Worm (Caenorhabditis elegans) whole organism, L1 larva: ENCODE results near the gene F46B3.14.

Experiments used
- Y116A8C.19 ChIP-seq: sonication (generic microtip); optimal IDR thresholded peaks from 2 replicates; lab custom pipeline; 2016; ENCODE audit warnings: missing compliant biosample characterization, missing genetic modification characterization, borderline replicate concordance
- alr-1 ChIP-seq: fragments of 200-800 bp; sonication (Bioruptor generic); optimal IDR thresholded peaks from 2 replicates; lab custom pipeline; 2018; ENCODE audit warnings: borderline replicate concordance, mild to moderate bottlenecking, missing genetic modification characterization, missing compliant biosample characterization
- ama-1 ChIP-seq: fragments of 150-350 bp; optimal IDR thresholded peaks from 2 replicates; lab custom pipeline; 2014
- blmp-1 ChIP-seq: fragments of 150-350 bp; optimal IDR thresholded peaks from 2 replicates; lab custom pipeline; 2014; ENCODE audit warnings: missing biosample characterization, missing genetic modification characterization
- ceh-63 ChIP-seq: fragments of 200-800 bp; sonication (Bioruptor generic); optimal IDR thresholded peaks from 2 replicates; lab custom pipeline; 2018; ENCODE audit warnings: mild to moderate bottlenecking, missing genetic modification characterization, missing compliant biosample characterization
- ceh-8 ChIP-seq: fragments of 200-800 bp; sonication (Bioruptor generic); optimal IDR thresholded peaks from 2 replicates; lab custom pipeline; 2018; ENCODE audit warnings: mild to moderate bottlenecking, missing genetic modification characterization, moderate library complexity, missing compliant biosample characterization
- ceh-88 ChIP-seq: fragments of 200-800 bp; sonication (Bioruptor generic); IDR thresholded peaks from 2 replicates; pipeline ENCODE4 v1.3.6; 2022; ENCODE audit warnings: missing genetic modification characterization, missing compliant biosample characterization
- ceh-90 ChIP-seq: sonication (generic microtip); optimal IDR thresholded peaks from 2 replicates; lab custom pipeline; 2016; ENCODE audit warnings: missing genetic modification characterization, missing compliant biosample characterization
- dpl-1 ChIP-seq, 3 experiments: fragments of 150-350 bp in 2 of 3; sonication (generic microtip) in 1 of 3; optimal IDR thresholded peaks; 2 replicates each; lab custom pipeline; 2014 to 2017; ENCODE audit warnings: missing biosample characterization in 3 of 3, missing genetic modification characterization in 3 of 3, missing genetic modification reagents in 3 of 3
- dsc-1 ChIP-seq: sonication (generic microtip); optimal IDR thresholded peaks from 2 replicates; lab custom pipeline; 2016; ENCODE audit warnings: mild to moderate bottlenecking, missing genetic modification characterization, missing compliant biosample characterization
- efl-1 ChIP-seq, 4 experiments: fragments of 150-350 bp; optimal IDR thresholded peaks in 3 of 4; peaks in 1 of 4; 1 replicate in 1 of 4; 2 replicates in 3 of 4; lab custom pipeline; 2014; ENCODE audit warnings: missing biosample characterization in 2 of 4, missing genetic modification characterization in 2 of 4, missing genetic modification reagents in 2 of 4
- egl-27 ChIP-seq, 2 experiments: fragments of 150-350 bp in 1 of 2; sonication (generic microtip); optimal IDR thresholded peaks; 3 replicates each; lab custom pipeline; 2017 to 2018; ENCODE audit warnings: missing biosample characterization in 2 of 2, missing genetic modification characterization in 2 of 2, missing genetic modification reagents in 2 of 2
- elt-3 ChIP-seq, 6 experiments: fragments of 150-350 bp in 1 of 6; sonication (generic microtip); optimal IDR thresholded peaks; 2 replicates each; lab custom pipeline; 2017 to 2018; ENCODE audit warnings: missing biosample characterization in 6 of 6, missing genetic modification characterization in 6 of 6, inconsistent platforms in 1 of 6
- ets-5 ChIP-seq: fragments of 200-800 bp; sonication (Bioruptor generic); IDR thresholded peaks from 2 replicates; pipeline ENCODE4 v1.3.6; 2022; ENCODE audit warnings: missing genetic modification characterization, missing compliant biosample characterization
- fkh-4 ChIP-seq: sonication (generic microtip); optimal IDR thresholded peaks from 2 replicates; lab custom pipeline; 2016; ENCODE audit warnings: missing compliant biosample characterization, missing genetic modification characterization, borderline replicate concordance
- grh-1 ChIP-seq: fragments of 200-800 bp; sonication (Bioruptor generic); IDR thresholded peaks from 2 replicates; pipeline ENCODE4 v1.3.6; 2022; ENCODE audit warnings: missing genetic modification reagents, missing genetic modification characterization, missing compliant biosample characterization
- hpl-2 ChIP-seq: fragments of 150-350 bp; optimal IDR thresholded peaks from 2 replicates; lab custom pipeline; 2014; ENCODE audit warnings: missing biosample characterization, missing genetic modification reagents, missing genetic modification characterization
- lin-15B ChIP-seq: fragments of 150-350 bp; sonication (generic microtip); optimal IDR thresholded peaks from 3 replicates; lab custom pipeline; 2014; ENCODE audit warnings: missing biosample characterization, missing genetic modification characterization
- lsy-2 ChIP-seq, 2 experiments: fragments of 150-350 bp; optimal IDR thresholded peaks; 2 replicates each; lab custom pipeline; 2014; ENCODE audit warnings: missing biosample characterization in 2 of 2, missing genetic modification characterization in 2 of 2
- mab-9 ChIP-seq: fragments of 200-800 bp; sonication (Bioruptor generic); IDR thresholded peaks from 2 replicates; pipeline ENCODE4 v1.3.6; 2022; ENCODE audit warnings: missing genetic modification reagents, missing genetic modification characterization, missing compliant biosample characterization
- mep-1 ChIP-seq: fragments of 150-350 bp; optimal IDR thresholded peaks from 2 replicates; lab custom pipeline; 2014; ENCODE audit warnings: missing biosample characterization, missing genetic modification characterization
- nhr-12 ChIP-seq: sonication (generic microtip); optimal IDR thresholded peaks from 2 replicates; lab custom pipeline; 2017; ENCODE audit warnings: missing biosample characterization, missing genetic modification characterization
- nhr-20 ChIP-seq: sonication (generic microtip); optimal IDR thresholded peaks from 2 replicates; lab custom pipeline; 2016; ENCODE audit warnings: mild to moderate bottlenecking, missing genetic modification characterization, missing compliant biosample characterization
- nhr-47 ChIP-seq: sonication (generic microtip); optimal IDR thresholded peaks from 2 replicates; lab custom pipeline; 2016; ENCODE audit warnings: mild to moderate bottlenecking, missing genetic modification characterization, moderate library complexity, missing compliant biosample characterization
- nhr-76 ChIP-seq: sonication (generic microtip); optimal IDR thresholded peaks from 2 replicates; lab custom pipeline; 2017; ENCODE audit warnings: missing biosample characterization, missing genetic modification characterization
- nhr-84 ChIP-seq: sonication (generic microtip); optimal IDR thresholded peaks from 2 replicates; lab custom pipeline; 2017; ENCODE audit warnings: missing biosample characterization, missing genetic modification characterization
- nhr-85 ChIP-seq: sonication (generic microtip); peaks from one replicate; lab custom pipeline; 2016; ENCODE audit warnings: missing genetic modification characterization, inconsistent platforms, missing compliant biosample characterization
- skn-1 ChIP-seq: fragments of 150-350 bp; optimal IDR thresholded peaks from 2 replicates; lab custom pipeline; 2014; ENCODE audit warnings: missing biosample characterization, missing genetic modification characterization
- snu-23 ChIP-seq: sonication (generic microtip); optimal IDR thresholded peaks from 2 replicates; lab custom pipeline; 2016; ENCODE audit warnings: missing genetic modification characterization, missing compliant biosample characterization
- tbx-2 ChIP-seq: sonication (generic microtip); optimal IDR thresholded peaks from 2 replicates; lab custom pipeline; 2016; ENCODE audit warnings: missing genetic modification characterization, missing compliant biosample characterization
- unc-130 ChIP-seq: fragments of 150-350 bp; optimal IDR thresholded peaks from 2 replicates; lab custom pipeline; 2017; ENCODE audit warnings: missing biosample characterization, missing genetic modification characterization, inconsistent platforms
- unc-30 ChIP-seq: sonication (generic microtip); optimal IDR thresholded peaks from 2 replicates; lab custom pipeline; 2017; ENCODE audit warnings: missing biosample characterization, missing genetic modification characterization
- vab-15 ChIP-seq: sonication (generic microtip); optimal IDR thresholded peaks from 2 replicates; lab custom pipeline; 2017; ENCODE audit warnings: missing genotype, mild to moderate bottlenecking, missing genetic modification characterization, missing compliant biosample characterization
- xbp-1 ChIP-seq: sonication (generic microtip); optimal IDR thresholded peaks from 2 replicates; lab custom pipeline; 2016; ENCODE audit warnings: missing genetic modification characterization, missing compliant biosample characterization
- zag-1 ChIP-seq: fragments of 150-350 bp; optimal IDR thresholded peaks from 2 replicates; lab custom pipeline; 2014; ENCODE audit warnings: missing biosample characterization, missing genetic modification characterization
- ztf-11 ChIP-seq, 2 experiments: sonication (generic microtip); optimal IDR thresholded peaks; 2 replicates each; lab custom pipeline; 2016 to 2017; ENCODE audit warnings: missing genetic modification characterization in 2 of 2, missing biosample characterization in 1 of 2, missing compliant biosample characterization in 1 of 2
- ztf-4 ChIP-seq: fragments of 150-350 bp; optimal IDR thresholded peaks from 2 replicates; lab custom pipeline; 2014; ENCODE audit warnings: missing biosample characterization, missing genetic modification characterization

Gene F46B3.14

DNA sequence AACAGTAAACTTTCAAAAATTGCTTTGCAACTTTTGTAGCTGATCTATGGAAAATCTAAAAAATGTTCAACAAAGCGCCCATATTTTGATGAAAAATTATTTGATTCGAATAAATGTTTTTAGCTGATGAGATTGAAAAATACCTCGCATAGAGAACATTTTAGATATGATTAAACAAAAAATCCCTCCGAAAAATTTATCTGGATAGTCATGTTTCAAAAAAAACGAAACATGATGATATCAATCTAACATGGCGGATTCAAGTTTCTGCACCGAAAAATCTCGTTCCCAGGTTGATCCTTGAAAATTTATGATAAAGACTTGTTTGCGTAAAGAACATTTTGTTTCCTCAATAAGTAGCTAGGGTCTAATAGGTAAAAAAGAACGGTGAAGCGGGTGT, 22.5 kb downstream of the F46B3.14 start, which contains the start of gene ttr-12:
Gene ttr-12 (minus strand): TSS at position 101 of the 400 bp plus-strand sequence.
- TF ChIP-seq nhr-12 (tag; lab: Kevin White, UChicago): no peak
- TF ChIP-seq ama-1 (lab: Kevin White, UChicago): no peak
- TF ChIP-seq zag-1 (tag; lab: Kevin White, UChicago): no peak

DNA sequence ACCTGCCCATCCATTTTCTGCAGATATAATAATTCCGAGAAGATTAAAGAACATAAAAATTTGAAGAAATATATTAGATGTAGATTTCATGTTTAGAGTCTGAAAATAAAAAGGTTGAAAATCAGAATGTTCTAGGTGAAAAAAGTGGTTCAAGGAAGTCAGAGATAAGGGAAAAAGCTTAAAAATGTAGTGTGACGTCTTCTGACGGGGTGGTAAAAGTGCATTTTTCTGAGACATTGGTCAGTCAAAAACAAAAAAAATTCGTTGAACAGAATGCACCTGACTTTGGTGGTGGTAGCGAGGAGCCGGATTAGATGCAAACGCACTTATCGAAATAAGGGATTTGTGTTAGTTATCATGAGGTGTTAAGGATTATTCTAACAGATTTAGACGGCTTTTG, 24.5 kb downstream of the F46B3.14 start, which contains the start of gene F46B3.23:
Gene F46B3.23 (minus strand): TSS at position 101 of the 400 bp plus-strand sequence.
- no peak for TF ChIP-seq Y116A8C.19 (tag; lab: Kevin White, UChicago)
- peak; percentile 65 for TF ChIP-seq dsc-1 (tag; lab: Kevin White, UChicago)

DNA sequence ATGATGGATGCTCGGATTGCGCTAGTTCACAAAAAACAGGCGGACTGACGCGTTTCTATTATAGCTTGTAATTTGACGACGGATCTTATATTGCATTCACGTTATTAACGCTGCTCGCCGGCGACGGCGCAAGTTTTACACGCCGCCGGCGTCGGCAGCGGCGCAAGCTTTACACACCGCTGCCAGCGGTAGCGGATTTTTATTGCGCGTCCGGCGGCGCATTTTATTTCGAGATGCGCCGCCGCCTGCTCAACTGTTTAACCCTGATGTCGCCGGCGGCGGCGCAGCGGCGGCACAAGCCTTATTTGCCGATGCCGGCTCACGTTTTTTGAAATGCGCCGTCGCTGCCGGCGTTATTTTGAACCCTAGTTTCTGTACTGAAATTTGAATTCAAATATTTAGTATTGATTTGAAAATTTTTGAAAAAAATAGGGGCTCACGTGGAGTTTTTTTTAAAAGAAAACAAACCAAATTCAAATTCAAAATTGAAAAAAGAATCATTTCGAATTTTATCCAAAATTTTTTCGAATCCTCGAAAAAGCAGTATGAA, 26.5 kb downstream of the F46B3.14 start, which contains the start of gene ttr-57:
Gene ttr-57 (plus strand): TSS at position 500 of the 550 bp plus-strand sequence.
- TF ChIP-seq nhr-12 (tag; lab: Kevin White, UChicago): no peak
- no peak for TF ChIP-seq ets-5
- no peak for TF ChIP-seq snu-23 (GFP tag; lab: Kevin White, UChicago)
- no peak for TF ChIP-seq zag-1 (tag; lab: Kevin White, UChicago)
- TF ChIP-seq vab-15 (tag; lab: Kevin White, UChicago): no peak
- TF ChIP-seq mab-9 (GFP tag; lab: Robert Waterston, UW): no peak
- no peak for TF ChIP-seq ceh-90
- TF ChIP-seq ztf-11 (tag; optimal IDR thresholded peaks at IDR 0.05; lab: Kevin White, UChicago): no peak
- no peak for TF ChIP-seq elt-3 (tag; optimal IDR thresholded peaks at IDR 0.05; lab: Kevin White, UChicago)
- TF ChIP-seq lin-15B (tag; lab: Kevin White, UChicago): no peak
- no peak for TF ChIP-seq unc-30
- TF ChIP-seq egl-27 (tag; optimal IDR thresholded peaks at IDR 0.05; lab: Kevin White, UChicago): no peak

DNA sequence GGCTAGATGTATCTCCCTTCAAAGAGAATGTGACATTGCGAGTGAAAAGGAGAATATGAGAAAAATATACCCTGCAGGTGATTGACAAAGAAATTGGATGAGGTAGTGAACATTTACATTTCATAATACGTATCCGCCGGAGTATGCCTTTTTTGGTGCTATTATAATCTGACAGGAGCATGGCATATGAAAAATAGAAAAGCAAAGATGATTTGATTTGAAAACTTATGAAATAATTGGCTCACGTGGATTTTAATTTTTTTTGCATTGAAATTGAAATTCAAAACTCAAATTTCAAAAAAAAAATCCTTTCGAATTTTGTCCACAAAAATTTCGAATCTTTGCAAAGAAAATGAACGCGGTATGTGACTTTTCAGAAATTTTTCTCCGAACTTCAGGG, 28.1 kb downstream of the F46B3.14 start, which contains the start of gene ttr-11:
Gene ttr-11 (plus strand): TSS at position 301 of the 400 bp plus-strand sequence.
- no peak for TF ChIP-seq nhr-76 (tag; lab: Kevin White, UChicago)
- no peak for TF ChIP-seq nhr-20 (tag; lab: Kevin White, UChicago)
- TF ChIP-seq xbp-1 (tag; lab: Kevin White, UChicago): no peak
- TF ChIP-seq ceh-8 (GFP tag; lab: Kevin White, UChicago): no peak

DNA sequence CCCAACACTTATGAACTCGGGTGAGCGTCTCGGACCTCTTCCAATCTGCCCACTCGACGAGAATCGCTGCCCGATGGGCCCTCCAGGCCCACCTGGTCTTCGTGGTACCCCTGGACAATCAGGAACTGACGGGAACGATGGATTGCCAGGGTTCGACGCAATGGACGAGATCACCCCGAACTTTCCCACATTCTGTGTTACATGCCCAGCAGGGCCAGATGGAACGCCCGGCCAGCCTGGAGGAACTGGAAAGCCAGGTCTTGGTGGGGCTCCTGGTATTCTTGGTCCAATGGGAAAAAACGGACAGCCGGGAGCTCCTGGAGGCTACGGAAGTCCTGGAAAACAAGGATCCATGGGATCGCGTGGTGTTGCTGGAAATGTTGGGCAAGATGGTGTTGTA, 30.5 kb downstream of the F46B3.14 start:
- TF ChIP-seq elt-3 (tag; optimal IDR thresholded peaks at IDR 0.05; lab: Kevin White, UChicago) (no peak), unc-130 (tag; lab: Kevin White, UChicago) (no peak), hpl-2 (no peak), mab-9 (GFP tag; lab: Robert Waterston, UW) (no peak), lsy-2 (tag; optimal IDR thresholded peaks at IDR 0.05; lab: Kevin White, UChicago) (no peak), ceh-8 (GFP tag; lab: Kevin White, UChicago) (no peak), alr-1 (tag; lab: Kevin White, UChicago) (no peak), ceh-88 (GFP tag; lab: Robert Waterston, UW) (no peak), xbp-1 (tag; lab: Kevin White, UChicago) (no peak)
- TF ChIP-seq, all 84 proteins: peak for 0

DNA sequence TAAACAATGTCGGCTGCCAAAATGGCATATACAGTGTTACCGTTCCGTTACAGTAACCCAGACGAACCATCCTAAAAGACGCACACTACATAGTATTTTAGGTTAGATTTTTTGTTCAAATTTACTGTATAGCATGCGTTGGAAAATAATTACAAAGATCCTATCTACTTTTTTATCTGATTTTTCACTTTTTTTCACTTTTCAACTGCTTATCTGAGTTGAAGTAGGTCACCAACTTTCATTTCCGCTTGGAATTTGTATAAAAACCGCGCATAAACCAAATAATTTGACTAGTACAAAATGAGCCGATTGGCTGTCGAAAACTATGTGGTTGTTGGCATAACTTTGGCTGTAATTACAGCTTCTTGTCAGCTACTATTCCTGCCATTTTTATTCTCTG, 31.4 kb downstream of the F46B3.14 start, which contains the start of gene col-163:
Gene col-163 (plus strand): TSS at position 301 of the 400 bp plus-strand sequence.
- no peak for TF ChIP-seq egl-27 (tag; optimal IDR thresholded peaks at IDR 0.05; lab: Kevin White, UChicago)
- TF ChIP-seq blmp-1 (tag; lab: Kevin White, UChicago): peak; percentile 50

DNA sequence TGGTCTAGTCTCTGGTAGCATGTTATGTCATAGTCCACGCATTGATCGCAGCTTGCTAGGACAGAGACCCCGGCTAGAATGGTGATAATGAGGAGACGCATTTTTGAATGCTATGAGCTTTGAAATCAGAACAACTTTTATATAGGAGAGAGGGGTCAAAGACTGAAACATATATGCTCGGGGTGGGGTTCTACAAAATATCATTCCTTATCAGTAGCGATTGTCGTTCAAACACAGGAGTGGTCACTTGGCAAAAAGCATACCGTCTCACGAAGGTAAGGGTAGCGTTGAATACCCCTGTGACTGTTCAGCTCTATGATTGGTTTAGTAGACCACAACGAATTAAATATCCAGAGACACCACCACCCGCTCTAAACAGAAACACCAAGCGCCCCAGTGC, 34.1 kb downstream of the F46B3.14 start, which contains the start of gene F46B3.1:
Gene F46B3.1 (minus strand): TSS at position 101 of the 400 bp plus-strand sequence.
- TF ChIP-seq zag-1 (tag; lab: Kevin White, UChicago): no peak
- TF ChIP-seq hpl-2: no peak
- no peak for TF ChIP-seq nhr-12 (tag; lab: Kevin White, UChicago)
- no peak for TF ChIP-seq snu-23 (GFP tag; lab: Kevin White, UChicago)
- TF ChIP-seq fkh-4: no peak
- no peak for TF ChIP-seq ztf-4 (tag; lab: Kevin White, UChicago)
- TF ChIP-seq nhr-47 (tag; lab: Kevin White, UChicago): no peak
- TF ChIP-seq vab-15 (tag; lab: Kevin White, UChicago): no peak
- TF ChIP-seq nhr-84 (tag; lab: Kevin White, UChicago): no peak
- TF ChIP-seq dpl-1 (GFP tag; optimal IDR thresholded peaks at IDR 0.05; lab: Kevin White, UChicago): no peak
- no peak for TF ChIP-seq ceh-63 (GFP tag; lab: Kevin White, UChicago)
- TF ChIP-seq efl-1 (optimal IDR thresholded peaks at IDR 0.05; lab: Kevin White, UChicago): no peak
- TF ChIP-seq efl-1 (GFP tag; optimal IDR thresholded peaks at IDR 0.05 in 1 of 2; lab: Kevin White, UChicago): no peak
- no peak for TF ChIP-seq mep-1 (tag; lab: Kevin White, UChicago)
- no peak for TF ChIP-seq nhr-85
- no peak for TF ChIP-seq tbx-2 (tag; lab: Kevin White, UChicago)
- TF ChIP-seq skn-1 (tag; lab: Kevin White, UChicago): no peak
- no peak for TF ChIP-seq grh-1 (GFP tag; lab: Robert Waterston, UW)
